Fruit fly (Drosophila melanogaster): ENCODE results near the gene Arc42.

DNA sequence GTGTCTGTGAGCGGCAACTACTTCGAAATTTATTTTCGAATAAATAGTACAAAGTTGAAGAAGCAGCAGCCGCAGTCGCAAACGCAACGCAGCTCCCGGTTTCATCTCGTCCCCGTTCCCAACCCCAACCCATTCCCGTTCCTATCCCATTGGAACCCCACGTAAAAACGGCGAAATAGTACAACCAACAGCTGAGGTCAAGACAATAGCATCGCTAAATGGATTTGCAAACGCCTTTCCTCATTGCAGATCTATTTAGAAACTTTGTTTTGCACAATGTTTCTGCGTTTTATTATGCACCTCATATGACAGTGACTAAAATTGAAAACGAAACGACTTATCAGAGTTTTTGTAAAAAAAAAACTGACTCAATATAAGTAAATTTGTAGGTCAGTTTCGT, 13.8 kb downstream of the Arc42 start:
- TF ChIP-seq usp (GFP tag; optimal IDR thresholded peaks at IDR 0.05) (no peak), psq (optimal IDR thresholded peaks at IDR 0.05) (no peak)

All from whole organism.